Fruit fly (Drosophila melanogaster): ENCODE data around the gene GCS1.

Gene GCS1

DNA sequence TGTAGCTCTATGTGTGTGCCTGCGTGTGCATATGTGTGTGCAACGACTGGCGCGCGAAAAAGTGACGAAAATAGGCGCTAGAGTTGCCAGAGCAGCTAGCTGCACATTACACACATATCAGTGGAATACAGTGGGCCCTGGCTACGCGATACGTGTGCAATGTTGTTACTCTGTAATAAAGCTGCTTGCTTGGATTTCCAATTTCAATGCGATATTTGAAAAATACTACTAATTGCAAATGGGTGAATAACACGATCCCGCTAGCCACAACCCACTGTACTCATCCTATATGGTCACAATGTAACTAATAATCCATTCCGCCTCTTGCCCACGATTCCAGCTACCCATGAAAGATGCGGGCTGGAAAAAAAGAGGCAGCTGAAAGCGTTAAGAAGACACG, 3.5 kb upstream of the GCS1 start (continued):
- TF ChIP-seq CG18262 (tag; optimal IDR thresholded peaks at IDR 0.05) (peak; percentile 87), CkIIα-i1 (GFP tag; IDR thresholded peaks at IDR 0.05) (peak; percentile 72; the same call in 1 of the 2 replicates), eve (GFP tag; optimal IDR thresholded peaks at IDR 0.05) (no peak), D (optimal IDR thresholded peaks at IDR 0.05) (no peak), D (GFP tag; optimal IDR thresholded peaks at IDR 0.05) (peak; percentile 90), CG7928 (GFP tag; optimal IDR thresholded peaks at IDR 0.05) (peak; percentile 58), pan (optimal IDR thresholded peaks at IDR 0.05) (no peak), pan (GFP tag; optimal IDR thresholded peaks at IDR 0.05 in 1 of 2, IDR thresholded peaks at IDR 0.05 in 1 of 2) (peak in 1 of 2 experiments; percentile 96), CG5180 (GFP tag; optimal IDR thresholded peaks at IDR 0.05) (peak; percentile 85), wor (GFP tag; IDR thresholded peaks at IDR 0.05) (peak; percentile 81), Dref (GFP tag; IDR thresholded peaks at IDR 0.05) (peak; percentile 39), CG17912 (GFP tag; optimal IDR thresholded peaks at IDR 0.05) (peak; percentile 87), Six4 (GFP tag; optimal IDR thresholded peaks at IDR 0.05) (peak; percentile 88), MTF-1 (GFP tag; optimal IDR thresholded peaks at IDR 0.05; ENCODE audit: borderline replicate concordance) (peak; percentile 87), CG8089 (GFP tag; optimal IDR thresholded peaks at IDR 0.05) (peak; percentile 88), CG15011 (GFP tag; optimal IDR thresholded peaks at IDR 0.05) (peak; percentile 80), her (GFP tag; optimal IDR thresholded peaks at IDR 0.05) (peak; percentile 92), Dad (GFP tag; optimal IDR thresholded peaks at IDR 0.05) (peak; percentile 92), CG4730 (GFP tag; IDR thresholded peaks at IDR 0.05) (peak; percentile 89), nau (GFP tag; optimal IDR thresholded peaks at IDR 0.05) (peak; percentile 87), Hmr (GFP tag; optimal IDR thresholded peaks at IDR 0.05) (peak; percentile 92), HLH4C (GFP tag; IDR thresholded peaks at IDR 0.05; ENCODE audit: partially characterized antibody) (no peak), pita (GFP tag; optimal IDR thresholded peaks at IDR 0.05) (no peak), CG2875 (GFP tag; optimal IDR thresholded peaks at IDR 0.05) (peak; percentile 90), CG14014 (GFP tag; IDR thresholded peaks at IDR 0.05) (peak; percentile 95), Hr39 (optimal IDR thresholded peaks at IDR 0.05) (no peak), CG13296 (GFP tag; optimal IDR thresholded peaks at IDR 0.05) (peak; percentile 92), Sox100B (GFP tag; optimal IDR thresholded peaks at IDR 0.05) (peak; percentile 78), zfh2 (GFP tag; optimal IDR thresholded peaks at IDR 0.05) (peak; percentile 92), chn (GFP tag; optimal IDR thresholded peaks at IDR 0.05) (peak; percentile 91), inv (GFP tag; IDR thresholded peaks at IDR 0.05; ENCODE audit: partially characterized antibody) (no peak), CG11696 (GFP tag; IDR thresholded peaks at IDR 0.05) (peak; percentile 86), CG2120 (GFP tag; optimal IDR thresholded peaks at IDR 0.05) (peak; percentile 95), mam (GFP tag; optimal IDR thresholded peaks at IDR 0.05) (peak; percentile 96), CG11093 (GFP tag; IDR thresholded peaks at IDR 0.05) (peak; percentile 94), CG18599 (GFP tag; optimal IDR thresholded peaks at IDR 0.05) (peak; percentile 95), klu (GFP tag; IDR thresholded peaks at IDR 0.05) (peak; percentile 82), CG3407 (GFP tag; optimal IDR thresholded peaks at IDR 0.05) (peak; percentile 86), usp (GFP tag; optimal IDR thresholded peaks at IDR 0.05) (no peak), CG34376 (GFP tag; optimal IDR thresholded peaks at IDR 0.05) (peak; percentile 72), tll (GFP tag; optimal IDR thresholded peaks at IDR 0.05) (no peak), en (GFP tag; optimal IDR thresholded peaks at IDR 0.05) (peak; percentile 88), grau (tag; optimal IDR thresholded peaks at IDR 0.05) (peak; percentile 99), CG13424 (tag; optimal IDR thresholded peaks at IDR 0.05) (peak; percentile 92), schlank (tag; optimal IDR thresholded peaks at IDR 0.05) (peak; percentile 88), gsb (GFP tag; IDR thresholded peaks at IDR 0.05) (peak; percentile 92), CG4617 (GFP tag; optimal IDR thresholded peaks at IDR 0.05; ENCODE audit: borderline replicate concordance) (peak; percentile 88), ash1 (GFP tag; optimal IDR thresholded peaks at IDR 0.05) (peak; percentile 83), CG3838 (GFP tag; optimal IDR thresholded peaks at IDR 0.05) (peak; percentile 77), CG17829 (tag; optimal IDR thresholded peaks at IDR 0.05) (peak; percentile 88), CG31224 (GFP tag; IDR thresholded peaks at IDR 0.05) (peak; percentile 85)
